Worm (Caenorhabditis elegans) whole organism, mixed stage, embryonic: Measurements from ENCODE around the gene B0304.2.

Source experiments
- lin-32 ChIP-seq: fragments of 200-800 bp; sonication (Bioruptor generic); optimal IDR thresholded peaks from 2 replicates; lab custom pipeline; 2018; ENCODE audit warnings: mild to moderate bottlenecking, missing genetic modification characterization, missing compliant biosample characterization
- nhr-12 ChIP-seq: fragments of 150-350 bp; optimal IDR thresholded peaks from 2 replicates; lab custom pipeline; 2014; ENCODE audit warnings: missing biosample characterization, missing genetic modification characterization

- TF ChIP-seq nhr-12 (tag; lab: Kevin White, UChicago) (no peak), lin-32 (GFP tag; lab: Kevin White, UChicago) (no peak)
These were observed 32.7 kb upstream of the B0304.2 start, which contains the start of gene T05C1.5 for ce11 chrII:4490729-4491128.
